Fruit fly (Drosophila melanogaster) whole organism, prepupa: Measurements from ENCODE around the gene Kah.

Experiments
- CG10631 ChIP-seq: fragments of 200-800 bp; sonication (Bioruptor generic); optimal IDR thresholded peaks from 2 replicates; lab custom pipeline; 2016; ENCODE audit warnings: missing biosample characterization, missing genetic modification characterization
- CG11294 ChIP-seq: fragments of 200-800 bp; sonication (Bioruptor generic); IDR thresholded peaks from 2 replicates; pipeline ENCODE4 v1.3.6; 2022; ENCODE audit warnings: missing biosample characterization, missing genetic modification characterization
- CG11762 ChIP-seq: fragments of 200-800 bp; sonication (Bioruptor generic); optimal IDR thresholded peaks from 3 replicates; lab custom pipeline; 2016; ENCODE audit warnings: missing biosample characterization, missing genetic modification characterization; ENCODE audit not compliant: insufficient read depth
- CG11902 ChIP-seq: fragments of 200-800 bp; sonication (Bioruptor generic); optimal IDR thresholded peaks from 3 replicates; lab custom pipeline; 2016; ENCODE audit warnings: missing biosample characterization, missing genetic modification characterization
- CG15336 ChIP-seq: fragments of 200-800 bp; sonication (Bioruptor generic); IDR thresholded peaks from 2 replicates; pipeline ENCODE4 v1.3.6; 2022; ENCODE audit warnings: missing biosample characterization, missing genetic modification characterization
- CG1621 ChIP-seq: fragments of 200-800 bp; sonication (Bioruptor generic); optimal IDR thresholded peaks from 3 replicates; lab custom pipeline; 2018; ENCODE audit warnings: missing biosample characterization, mild to moderate bottlenecking, missing genetic modification characterization
- CG16779 ChIP-seq: fragments of 200-800 bp; sonication (Bioruptor generic); optimal IDR thresholded peaks from 3 replicates; lab custom pipeline; 2017; ENCODE audit warnings: missing biosample characterization, mild to moderate bottlenecking, missing genetic modification characterization
- CG31627 ChIP-seq: fragments of 200-800 bp; sonication (Bioruptor generic); optimal IDR thresholded peaks from 3 replicates; lab custom pipeline; 2016; ENCODE audit warnings: missing biosample characterization, missing genetic modification characterization
- CG32006 ChIP-seq: fragments of 200-800 bp; sonication (Bioruptor generic); optimal IDR thresholded peaks from 3 replicates; lab custom pipeline; 2017; ENCODE audit warnings: missing biosample characterization, mild to moderate bottlenecking, missing genetic modification characterization
- CG34406 ChIP-seq: fragments of 200-800 bp; sonication (Bioruptor generic); optimal IDR thresholded peaks from 3 replicates; lab custom pipeline; 2016; ENCODE audit warnings: missing biosample characterization, missing genetic modification characterization
- CG3919 ChIP-seq: fragments of 200-800 bp; sonication (Bioruptor generic); optimal IDR thresholded peaks from 3 replicates; lab custom pipeline; 2016; ENCODE audit warnings: missing biosample characterization, missing genetic modification characterization
- CG4318 ChIP-seq: fragments of 200-800 bp; sonication (Bioruptor generic); optimal IDR thresholded peaks from 3 replicates; lab custom pipeline; 2017; ENCODE audit warnings: missing biosample characterization, mild to moderate bottlenecking, missing genetic modification characterization
- CG6276 ChIP-seq: fragments of 200-800 bp; sonication (Bioruptor generic); optimal IDR thresholded peaks from 2 replicates; lab custom pipeline; 2017; ENCODE audit warnings: missing biosample characterization, mild to moderate bottlenecking, missing genetic modification characterization
- CG6792 ChIP-seq: fragments of 200-800 bp; sonication (Bioruptor generic); optimal IDR thresholded peaks from 3 replicates; lab custom pipeline; 2016; ENCODE audit warnings: missing biosample characterization, missing genetic modification characterization
- CG6808 ChIP-seq: fragments of 200-800 bp; sonication (Bioruptor generic); optimal IDR thresholded peaks from 3 replicates; lab custom pipeline; 2017; ENCODE audit warnings: missing biosample characterization, missing genetic modification characterization, mild to moderate bottlenecking, moderate library complexity, missing genetic modification reagents
- CG6854 ChIP-seq: fragments of 200-800 bp; sonication (Bioruptor generic); optimal IDR thresholded peaks from 2 replicates; lab custom pipeline; 2017; ENCODE audit warnings: missing biosample characterization, mild to moderate bottlenecking, missing genetic modification characterization
- CG7368 ChIP-seq: fragments of 200-800 bp; sonication (Bioruptor generic); optimal IDR thresholded peaks from 3 replicates; lab custom pipeline; 2016; ENCODE audit warnings: missing biosample characterization, missing genetic modification characterization
- CG8119 ChIP-seq: fragments of 200-800 bp; sonication (Bioruptor generic); IDR thresholded peaks from 3 replicates; pipeline ENCODE4 v1.3.6; 2022; ENCODE audit warnings: missing biosample characterization, missing genetic modification characterization
- CG8632 ChIP-seq: fragments of 200-800 bp; sonication (Bioruptor generic); optimal IDR thresholded peaks from 3 replicates; lab custom pipeline; 2016; ENCODE audit warnings: missing biosample characterization, missing genetic modification characterization
- CG9139 ChIP-seq: fragments of 200-800 bp; sonication (Bioruptor generic); optimal IDR thresholded peaks from 3 replicates; lab custom pipeline; 2017; ENCODE audit warnings: missing biosample characterization, mild to moderate bottlenecking, missing genetic modification characterization
- Eip75B ChIP-seq: fragments of 200-800 bp; sonication (Bioruptor generic); optimal IDR thresholded peaks from 3 replicates; lab custom pipeline; 2016; ENCODE audit warnings: missing biosample characterization, missing genetic modification characterization
- Eip78C ChIP-seq: fragments of 200-800 bp; sonication (Bioruptor generic); peaks from one replicate; lab custom pipeline; 2016; ENCODE audit warnings: missing biosample characterization, missing genetic modification characterization
- Ets21C ChIP-seq: fragments of 200-800 bp; sonication (Bioruptor generic); optimal IDR thresholded peaks from 3 replicates; lab custom pipeline; 2016; ENCODE audit warnings: missing biosample characterization, missing genetic modification characterization
- Ets96B ChIP-seq: fragments of 200-800 bp; optimal IDR thresholded peaks from 2 replicates; lab custom pipeline; 2019; ENCODE audit warnings: missing biosample characterization, mild to moderate bottlenecking, missing genetic modification characterization, moderate library complexity
- Hr38 ChIP-seq: sonication (Bioruptor generic); optimal IDR thresholded peaks from 2 replicates; lab custom pipeline; 2016; ENCODE audit warnings: missing biosample characterization, missing genetic modification characterization
- Hr39 ChIP-seq: fragments of 200-800 bp; sonication (Bioruptor generic); optimal IDR thresholded peaks from 2 replicates; lab custom pipeline; 2016; ENCODE audit warnings: missing biosample characterization, missing genetic modification characterization
- Hr4 ChIP-seq: fragments of 200-800 bp; sonication (Bioruptor generic); optimal IDR thresholded peaks from 3 replicates; lab custom pipeline; 2016; ENCODE audit warnings: missing biosample characterization, missing genetic modification characterization
- Lpt ChIP-seq: fragments of 200-800 bp; sonication (Bioruptor generic); optimal IDR thresholded peaks from 3 replicates; lab custom pipeline; 2016; ENCODE audit warnings: missing biosample characterization, missing genetic modification characterization
- Met ChIP-seq: fragments of 200-800 bp; sonication (Bioruptor generic); optimal IDR thresholded peaks from 3 replicates; lab custom pipeline; 2016; ENCODE audit warnings: missing biosample characterization, missing genetic modification characterization
- OdsH ChIP-seq: fragments of 200-800 bp; sonication (Bioruptor generic); optimal IDR thresholded peaks from 3 replicates; lab custom pipeline; 2016; ENCODE audit warnings: missing biosample characterization, missing genetic modification characterization
- Smox ChIP-seq: fragments of 200-800 bp; sonication (Bioruptor generic); optimal IDR thresholded peaks from 3 replicates; lab custom pipeline; 2016; ENCODE audit warnings: missing biosample characterization, missing genetic modification characterization
- achi ChIP-seq: fragments of 200-800 bp; sonication (Bioruptor generic); optimal IDR thresholded peaks from 3 replicates; lab custom pipeline; 2016; ENCODE audit warnings: missing biosample characterization, missing genetic modification characterization
- cyc ChIP-seq: fragments of 200-800 bp; sonication (Bioruptor generic); optimal IDR thresholded peaks from 3 replicates; lab custom pipeline; 2016; ENCODE audit warnings: missing biosample characterization, missing genetic modification characterization
- eg ChIP-seq: fragments of 200-800 bp; sonication (Bioruptor generic); IDR thresholded peaks from 3 replicates; pipeline ENCODE4 v1.3.6; 2022; ENCODE audit warnings: missing biosample characterization, missing genetic modification characterization
- esn ChIP-seq: fragments of 200-800 bp; sonication (Bioruptor generic); optimal IDR thresholded peaks from 2 replicates; lab custom pipeline; 2016; ENCODE audit warnings: missing biosample characterization, mild to moderate bottlenecking, missing genetic modification characterization, moderate library complexity
- fd59A ChIP-seq: fragments of 200-800 bp; sonication (Bioruptor generic); optimal IDR thresholded peaks from 2 replicates; lab custom pipeline; 2017; ENCODE audit warnings: missing biosample characterization, mild to moderate bottlenecking, missing genetic modification characterization, missing genetic modification reagents
- fkh ChIP-seq: fragments of 200-800 bp; sonication (Bioruptor generic); optimal IDR thresholded peaks from 3 replicates; lab custom pipeline; 2017; ENCODE audit warnings: missing biosample characterization, mild to moderate bottlenecking, missing genetic modification characterization, moderate library complexity
- pdm3 ChIP-seq: fragments of 200-800 bp; sonication (Bioruptor generic); optimal IDR thresholded peaks from 3 replicates; lab custom pipeline; 2016; ENCODE audit warnings: missing biosample characterization, missing genetic modification characterization
- salr ChIP-seq, 2 experiments: fragments of 200-800 bp; sonication (Bioruptor generic); optimal IDR thresholded peaks; 3 replicates each; lab custom pipeline; 2016 to 2018; ENCODE audit warnings: missing biosample characterization in 2 of 2, missing genetic modification characterization in 2 of 2, mild to moderate bottlenecking in 1 of 2
- spab ChIP-seq: fragments of 200-800 bp; sonication (Bioruptor generic); optimal IDR thresholded peaks from 2 replicates; lab custom pipeline; 2017; ENCODE audit warnings: missing biosample characterization, mild to moderate bottlenecking, missing genetic modification characterization, missing genetic modification reagents
- ss ChIP-seq, 2 experiments: fragments of 200-800 bp; sonication (Bioruptor generic); optimal IDR thresholded peaks; 2 replicates in 1 of 2; 3 replicates in 1 of 2; lab custom pipeline; 2017 to 2018; ENCODE audit warnings: mild to moderate bottlenecking in 2 of 2, missing biosample characterization in 2 of 2, missing genetic modification characterization in 2 of 2, moderate library complexity in 1 of 2
- svp ChIP-seq: fragments of 200-800 bp; sonication (Bioruptor generic); peaks from one replicate; lab custom pipeline; 2016; ENCODE audit warnings: missing biosample characterization, missing genetic modification characterization
- vri ChIP-seq: fragments of 200-800 bp; sonication (Bioruptor generic); optimal IDR thresholded peaks from 3 replicates; lab custom pipeline; 2016; ENCODE audit warnings: missing biosample characterization, mild to moderate bottlenecking, missing genetic modification characterization

The Kah gene

DNA sequence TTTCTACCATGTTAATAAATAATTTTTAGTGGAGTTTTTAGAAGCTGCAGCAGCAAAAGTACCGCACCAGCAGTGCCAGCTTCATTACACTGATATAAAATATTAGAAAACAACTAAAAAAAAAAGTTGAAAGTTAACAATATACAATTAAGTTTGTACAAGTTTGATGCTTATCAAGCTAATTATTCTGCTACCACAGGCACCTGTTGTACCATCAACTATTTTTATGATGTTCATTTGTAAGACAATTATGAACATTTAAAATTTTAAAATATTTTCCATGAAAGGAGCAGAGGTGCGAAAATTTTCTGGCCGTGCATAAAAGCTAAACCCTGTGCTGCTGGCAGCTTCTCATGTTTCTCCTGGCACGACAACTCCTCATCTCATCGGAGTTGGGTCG, 19.3 kb upstream of the Kah start (continued):
- peak; percentile 83 for TF ChIP-seq OdsH
- peak; percentile 82 for TF ChIP-seq CG6854 (GFP tag; lab: Kevin White, UChicago)
- TF ChIP-seq Met, result peak; percentile 93
- TF ChIP-seq ss (GFP tag; optimal IDR thresholded peaks at IDR 0.05; lab: Kevin White, UChicago), result peak; percentile 48 to 70
- peak; percentile 8 for TF ChIP-seq Lpt (GFP tag; lab: Kevin White, UChicago)
- peak; percentile 85 for TF ChIP-seq CG15336 (GFP tag; lab: Robert Waterston, UW)
- peak; percentile 45 for TF ChIP-seq fd59A (GFP tag; lab: Kevin White, UChicago)
- peak; percentile 70 for TF ChIP-seq CG6792 (GFP tag; lab: Kevin White, UChicago)
- peak; percentile 55 for TF ChIP-seq eg
- peak; percentile 73 for TF ChIP-seq Hr4 (GFP tag; lab: Kevin White, UChicago)
- TF ChIP-seq CG7368 (GFP tag; lab: Kevin White, UChicago), result peak; percentile 33
- no peak for TF ChIP-seq CG9139 (GFP tag; lab: Kevin White, UChicago)
- TF ChIP-seq achi (GFP tag; lab: Kevin White, UChicago), result peak; percentile 77
- peak; percentile 78 for TF ChIP-seq CG6276 (GFP tag; lab: Kevin White, UChicago)
- TF ChIP-seq spab (GFP tag; lab: Kevin White, UChicago), result peak; percentile 60
- peak; percentile 83 for TF ChIP-seq CG3919 (GFP tag; lab: Kevin White, UChicago)
- peak; percentile 82 for TF ChIP-seq CG8119 (GFP tag; lab: Robert Waterston, UW)
- peak; percentile 87 for TF ChIP-seq Hr39 (GFP tag; lab: Kevin White, UChicago)
- TF ChIP-seq svp (GFP tag; lab: Kevin White, UChicago), result peak; percentile 95
- TF ChIP-seq CG11294, result no peak
- TF ChIP-seq cyc (GFP tag; lab: Kevin White, UChicago), result peak; percentile 88
- TF ChIP-seq CG11762 (GFP tag; lab: Kevin White, UChicago), result peak; percentile 52
- TF ChIP-seq pdm3 (GFP tag; lab: Kevin White, UChicago), result peak; percentile 80
- peak; percentile 82 for TF ChIP-seq CG6808 (GFP tag; lab: Kevin White, UChicago)
- TF ChIP-seq CG31627 (GFP tag; lab: Kevin White, UChicago), result peak; percentile 88
- TF ChIP-seq Ets96B (tag; lab: Kevin White, UChicago), result peak; percentile 61
- no peak for TF ChIP-seq CG1621 (tag; lab: Kevin White, UChicago)
- TF ChIP-seq esn (GFP tag; lab: Kevin White, UChicago), result peak; percentile 93
- TF ChIP-seq fkh (GFP tag; lab: Kevin White, UChicago), result no peak
- peak in 1 of 2 experiments; percentile 74 for TF ChIP-seq salr (GFP tag; optimal IDR thresholded peaks at IDR 0.05; lab: Kevin White, UChicago)

dm6 chr3L:607551-608314, 18.7 kb upstream of the Kah start:
- TF ChIP-seq CG16779 (no peak), CG11294 (0 out of 2 replicates have a peak, but pooled peaks have one; percentile 9), Eip78C (GFP tag; lab: Kevin White, UChicago) (peak; percentile 64), salr (GFP tag; optimal IDR thresholded peaks at IDR 0.05; lab: Kevin White, UChicago) (no peak)

DNA sequence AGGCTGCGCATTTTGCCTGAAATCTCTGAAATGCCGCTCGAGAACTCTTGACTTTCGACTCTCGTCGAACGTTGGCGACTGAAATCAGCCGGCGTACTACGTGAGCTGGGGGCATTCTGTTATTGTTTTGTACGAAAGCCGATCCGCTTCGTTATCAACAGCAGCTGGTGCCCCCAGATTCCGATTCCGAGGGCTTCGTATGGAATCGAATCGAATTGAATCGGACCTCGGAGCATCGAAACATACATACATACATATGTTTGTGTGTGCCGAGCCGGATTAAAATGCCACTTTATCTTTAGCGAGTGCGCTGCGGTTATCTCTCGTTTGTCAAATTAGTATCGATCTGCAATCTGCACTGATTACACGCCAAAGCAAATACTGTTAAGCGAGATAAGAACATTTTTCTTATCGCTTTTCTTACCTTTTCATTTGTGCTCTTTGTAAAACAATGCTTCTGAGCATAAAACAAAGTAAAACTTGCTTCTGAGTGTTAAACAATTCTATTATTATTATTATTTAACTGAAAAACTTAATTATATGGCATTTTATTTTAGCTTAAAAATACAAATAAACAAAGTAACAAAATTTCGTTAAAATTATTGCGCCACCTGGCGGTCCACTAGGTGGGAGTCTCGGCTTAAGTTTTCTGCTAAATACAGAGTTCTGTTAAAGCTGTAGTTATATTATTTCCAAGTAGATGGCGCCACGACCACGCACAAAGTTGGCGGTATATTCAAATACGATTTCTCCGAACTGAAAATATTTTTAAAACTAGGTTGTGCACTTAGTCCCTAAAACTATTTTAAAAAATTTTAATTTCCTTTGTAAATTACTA, 17.6 kb upstream of the Kah start, which contains the start of gene Reg-2:
Gene Reg-2, minus strand, starts transcription at position 80 of the 838 bp plus-strand sequence.
- TF ChIP-seq CG8632 (GFP tag; lab: Kevin White, UChicago), result no peak
- peak; percentile 3 for TF ChIP-seq Hr39 (GFP tag; lab: Kevin White, UChicago)
- no peak for TF ChIP-seq CG32006 (GFP tag; lab: Kevin White, UChicago)
- peak; percentile 29 for TF ChIP-seq CG16779
- TF ChIP-seq Hr38, result no peak
- no peak for TF ChIP-seq Ets21C (GFP tag; lab: Kevin White, UChicago)
- no peak for TF ChIP-seq CG4318
- no peak for TF ChIP-seq CG6276 (GFP tag; lab: Kevin White, UChicago)
- peak; percentile 12 for TF ChIP-seq Eip75B (GFP tag; lab: Kevin White, UChicago)
- peak; percentile 15 to 25 for TF ChIP-seq ss (GFP tag; optimal IDR thresholded peaks at IDR 0.05; lab: Kevin White, UChicago)
- TF ChIP-seq CG11294, result no peak
- no peak for TF ChIP-seq CG7368 (GFP tag; lab: Kevin White, UChicago)
- TF ChIP-seq vri (GFP tag; lab: Kevin White, UChicago), result no peak
- no peak for TF ChIP-seq spab (GFP tag; lab: Kevin White, UChicago)
- TF ChIP-seq Smox, result no peak
- TF ChIP-seq CG11902 (GFP tag; lab: Kevin White, UChicago), result no peak
- no peak for TF ChIP-seq cyc (GFP tag; lab: Kevin White, UChicago)
- TF ChIP-seq CG8119 (GFP tag; lab: Robert Waterston, UW), result no peak
- peak; percentile 94 for TF ChIP-seq svp (GFP tag; lab: Kevin White, UChicago)
- peak; percentile 14 for TF ChIP-seq CG31627 (GFP tag; lab: Kevin White, UChicago)
- TF ChIP-seq CG10631 (GFP tag; lab: Kevin White, UChicago), result no peak
- peak; percentile 9 for TF ChIP-seq CG6854 (GFP tag; lab: Kevin White, UChicago)
- TF ChIP-seq Hr4 (GFP tag; lab: Kevin White, UChicago), result no peak
- TF ChIP-seq eg, result no peak
- TF ChIP-seq CG34406 (GFP tag; lab: Kevin White, UChicago), result no peak
